Fruit fly (Drosophila melanogaster): Measurements from ENCODE around the gene PolA2.

Gene PolA2

DNA sequence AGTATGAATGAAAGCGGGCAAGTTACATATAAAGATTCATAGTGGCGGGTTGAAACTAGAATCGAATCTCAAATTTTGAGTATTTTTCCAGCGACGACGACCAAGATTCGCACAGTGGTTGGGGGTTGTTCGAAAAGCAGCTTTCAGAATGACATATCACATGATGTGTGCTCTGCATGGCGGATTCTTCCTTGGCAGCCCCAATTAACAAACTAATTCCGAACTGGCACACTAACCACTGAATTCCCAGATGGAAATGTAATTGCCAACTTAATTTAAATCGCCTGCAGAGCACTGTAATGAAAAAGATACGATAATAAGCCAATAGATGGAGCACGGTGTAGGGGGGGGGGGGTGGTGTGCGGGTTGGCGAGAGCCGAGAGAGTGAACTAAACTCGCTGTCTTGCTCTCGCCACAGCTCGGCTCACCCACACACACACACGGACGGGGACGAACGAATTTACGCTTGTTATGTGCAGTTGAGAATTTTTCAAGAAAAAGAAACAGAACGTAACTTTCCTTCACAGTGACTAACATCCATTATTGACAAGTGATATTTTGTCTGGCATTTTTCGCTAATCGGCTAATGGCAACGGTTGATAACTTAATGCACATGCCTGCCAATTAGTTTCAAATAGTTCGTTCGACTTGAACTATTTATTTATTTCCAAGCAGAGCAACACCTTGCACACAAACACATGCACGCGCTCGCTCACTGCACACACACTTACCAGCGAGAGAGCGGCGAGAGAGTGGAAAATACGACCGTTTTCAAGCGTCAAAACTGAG, 42.3 kb downstream of the PolA2 start (continued):
- TF ChIP-seq br (optimal IDR thresholded peaks at IDR 0.05) (no peak), tx (GFP tag; optimal IDR thresholded peaks at IDR 0.05) (peak; percentile 91), TFAM (GFP tag; optimal IDR thresholded peaks at IDR 0.05) (peak; percentile 82), tio (GFP tag; optimal IDR thresholded peaks at IDR 0.05) (peak; percentile 89), Mad (GFP tag; optimal IDR thresholded peaks at IDR 0.05) (peak; percentile 95), sens-2 (GFP tag; IDR thresholded peaks at IDR 0.05) (peak; percentile 90), Atf3 (GFP tag; optimal IDR thresholded peaks at IDR 0.05) (peak; percentile 93), CG42726 (GFP tag; IDR thresholded peaks at IDR 0.05; ENCODE audit: partially characterized antibody) (0 out of 2 replicates have a peak, but pooled peaks have one; percentile 23), CG12155 (GFP tag; optimal IDR thresholded peaks at IDR 0.05) (peak; percentile 98), ham (GFP tag; IDR thresholded peaks at IDR 0.05) (peak; percentile 91; the same call in 1 of the 2 replicates), pfk (GFP tag; optimal IDR thresholded peaks at IDR 0.05) (no peak), salm (tag; optimal IDR thresholded peaks at IDR 0.05) (peak; percentile 89), CG31224 (GFP tag; IDR thresholded peaks at IDR 0.05) (peak; percentile 93), unpg (GFP tag; optimal IDR thresholded peaks at IDR 0.05) (peak; percentile 96), dati (GFP tag; IDR thresholded peaks at IDR 0.05) (peak; percentile 94), CG10321 (GFP tag; IDR thresholded peaks at IDR 0.05) (peak; percentile 74), CG4360 (GFP tag; IDR thresholded peaks at IDR 0.05) (peak; percentile 78), vvl (GFP tag; IDR thresholded peaks at IDR 0.05) (peak; percentile 99), Adf1 (GFP tag; IDR thresholded peaks at IDR 0.05) (peak; percentile 84), fd64A (GFP tag; optimal IDR thresholded peaks at IDR 0.05) (peak; percentile 92), CG2120 (GFP tag; optimal IDR thresholded peaks at IDR 0.05) (peak; percentile 98), CG6813 (GFP tag; optimal IDR thresholded peaks at IDR 0.05) (peak; percentile 97), CG12659 (GFP tag; optimal IDR thresholded peaks at IDR 0.05) (peak; percentile 97), CG14710 (tag; optimal IDR thresholded peaks at IDR 0.05) (peak; percentile 72), HLH3B (GFP tag; IDR thresholded peaks at IDR 0.05) (peak; percentile 97), ato (GFP tag; IDR thresholded peaks at IDR 0.05; ENCODE audit: partially characterized antibody) (0 out of 2 replicates have a peak, but pooled peaks have one; percentile 12), gce (GFP tag; IDR thresholded peaks at IDR 0.05) (peak; percentile 96), CG34422 (GFP tag; IDR thresholded peaks at IDR 0.05) (peak; percentile 98), CG2875 (GFP tag; optimal IDR thresholded peaks at IDR 0.05) (peak; percentile 89), Poxn (GFP tag; IDR thresholded peaks at IDR 0.05) (peak; percentile 88), CTCF (GFP tag; optimal IDR thresholded peaks at IDR 0.05) (peak; percentile 66), chm (GFP tag; IDR thresholded peaks at IDR 0.05) (peak; percentile 97), MTF-1 (GFP tag; optimal IDR thresholded peaks at IDR 0.05; ENCODE audit: borderline replicate concordance) (peak; percentile 92), E2f1 (GFP tag; IDR thresholded peaks at IDR 0.05) (peak; percentile 96), eve (GFP tag; optimal IDR thresholded peaks at IDR 0.05) (no peak), cg (GFP tag; optimal IDR thresholded peaks at IDR 0.05) (peak; percentile 94), ash1 (GFP tag; optimal IDR thresholded peaks at IDR 0.05) (no peak), gsb (GFP tag; IDR thresholded peaks at IDR 0.05) (peak; percentile 95), CG7928 (GFP tag; optimal IDR thresholded peaks at IDR 0.05) (peak; percentile 77), bab2 (GFP tag; optimal IDR thresholded peaks at IDR 0.05) (peak; percentile 91), sim (GFP tag; IDR thresholded peaks at IDR 0.05) (peak; percentile 91), CG8944 (GFP tag; optimal IDR thresholded peaks at IDR 0.05) (peak; percentile 93), onecut (GFP tag; IDR thresholded peaks at IDR 0.05) (peak; percentile 93), CG11247 (GFP tag; IDR thresholded peaks at IDR 0.05) (peak; percentile 94), trem (tag; optimal IDR thresholded peaks at IDR 0.05) (peak; percentile 89), CG7745 (tag; optimal IDR thresholded peaks at IDR 0.05) (no peak), p53 (GFP tag; optimal IDR thresholded peaks at IDR 0.05) (peak; percentile 86), CG9609 (GFP tag; optimal IDR thresholded peaks at IDR 0.05) (peak; percentile 97), CrebB (tag; optimal IDR thresholded peaks at IDR 0.05) (peak; percentile 96), ac (GFP tag; optimal IDR thresholded peaks at IDR 0.05) (peak; percentile 78), pho (GFP tag; optimal IDR thresholded peaks at IDR 0.05) (peak; percentile 94)

Data from whole organism, embryonic.